Worm (Caenorhabditis elegans) whole organism, L3 larva: ENCODE data around the gene set-11.

ENCODE experiments used
- mdl-1 ChIP-seq: fragments of 150-350 bp; optimal IDR thresholded peaks from 2 replicates; lab custom pipeline; 2014; ENCODE audit warnings: missing biosample characterization, missing genetic modification characterization
- snpc-4 ChIP-seq: fragments of 150-350 bp; optimal IDR thresholded peaks from 2 replicates; lab custom pipeline; 2014; ENCODE audit warnings: missing biosample characterization, missing genetic modification characterization
- unc-62 ChIP-seq: fragments of 150-350 bp; sonication (generic microtip); optimal IDR thresholded peaks from 4 replicates; lab custom pipeline; 2014; ENCODE audit warnings: missing biosample characterization, missing genetic modification reagents, missing genetic modification characterization
- ztf-11 ChIP-seq: fragments of 150-350 bp; optimal IDR thresholded peaks from 2 replicates; lab custom pipeline; 2014; ENCODE audit warnings: missing biosample characterization, missing genetic modification characterization

DNA sequence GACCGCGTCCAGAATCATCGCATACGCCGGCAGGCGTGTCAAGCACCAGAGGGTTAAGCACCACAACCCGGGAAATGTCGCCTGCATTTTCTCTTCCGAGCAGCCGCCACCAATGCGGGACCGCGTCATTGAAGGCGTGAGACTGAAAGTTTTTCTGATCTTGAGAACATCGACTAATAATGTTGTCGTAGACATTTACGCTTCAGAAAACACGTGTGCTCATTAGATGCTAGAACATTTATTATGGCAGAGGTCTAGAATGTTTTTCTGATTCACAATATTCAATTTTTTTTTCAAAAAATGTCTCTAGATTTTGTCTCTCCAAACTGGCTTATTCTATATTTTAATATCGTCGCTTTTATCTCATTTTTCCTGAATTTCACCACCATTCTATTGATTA is 35.8 kb downstream of the set-11 start, which contains the start of gene sri-47:
- TF ChIP-seq unc-62 (GFP tag; lab: Kevin White, UChicago) (no peak), mdl-1 (no peak), snpc-4 (tag; lab: Kevin White, UChicago) (no peak), ztf-11 (tag; lab: Kevin White, UChicago) (no peak)
